Fruit fly (Drosophila melanogaster): ENCODE results near the gene CG7692.

- TF ChIP-seq insv (optimal IDR thresholded peaks at IDR 0.05) (no peak), psq (optimal IDR thresholded peaks at IDR 0.05) (no peak), ttk (optimal IDR thresholded peaks at IDR 0.05) (no peak), Myc (optimal IDR thresholded peaks at IDR 0.05) (no peak), h (optimal IDR thresholded peaks at IDR 0.05) (no peak), Sin3A (optimal IDR thresholded peaks at IDR 0.05) (no peak)
These were observed 1.2 kb downstream of the CG7692 start for dm6 chr3L:17352812-17353211.

All from Kc167 (cell line).